Fruit fly (Drosophila melanogaster) whole organism, adult: Measurements from ENCODE around the gene CG4768.

ENCODE experiments used
- CG11617 ChIP-seq: fragments of 200-800 bp; sonication (Bioruptor generic); optimal IDR thresholded peaks from 2 replicates; lab custom pipeline; 2017; ENCODE audit warnings: mild to moderate bottlenecking, missing biosample characterization, missing genetic modification reagents, missing genetic modification characterization
- CG12768 ChIP-seq: fragments of 200-800 bp; sonication (Bioruptor generic); optimal IDR thresholded peaks from 2 replicates; lab custom pipeline; 2017; ENCODE audit warnings: missing biosample characterization, missing genetic modification characterization, mild to moderate bottlenecking, moderate library complexity, missing genetic modification reagents
- CG14711 ChIP-seq: fragments of 200-800 bp; sonication (Bioruptor generic); optimal IDR thresholded peaks from 2 replicates; lab custom pipeline; 2018; ENCODE audit warnings: missing biosample characterization, mild to moderate bottlenecking, missing genetic modification characterization, moderate library complexity
- CG1620 ChIP-seq: fragments of 200-800 bp; sonication (Bioruptor generic); optimal IDR thresholded peaks from 2 replicates; lab custom pipeline; 2016; ENCODE audit warnings: missing biosample characterization, missing genetic modification characterization
- CG33017 ChIP-seq: fragments of 200-800 bp; sonication (Bioruptor generic); optimal IDR thresholded peaks from 2 replicates; lab custom pipeline; 2018; ENCODE audit warnings: missing biosample characterization, mild to moderate bottlenecking, missing genetic modification characterization, moderate library complexity
- CG5204 ChIP-seq: fragments of 200-800 bp; sonication (Bioruptor generic); optimal IDR thresholded peaks from 2 replicates; lab custom pipeline; 2016; ENCODE audit warnings: missing biosample characterization, missing genetic modification characterization
- CG7045 ChIP-seq: fragments of 200-800 bp; sonication (Bioruptor generic); optimal IDR thresholded peaks from 2 replicates; lab custom pipeline; 2017; ENCODE audit warnings: missing biosample characterization, mild to moderate bottlenecking, missing genetic modification characterization
- CG7101 ChIP-seq: fragments of 200-800 bp; sonication (Bioruptor generic); optimal IDR thresholded peaks from 2 replicates; lab custom pipeline; 2018; ENCODE audit warnings: missing biosample characterization, mild to moderate bottlenecking, missing genetic modification characterization, moderate library complexity
- Clk ChIP-seq: fragments of 200-800 bp; sonication (Bioruptor generic); optimal IDR thresholded peaks from 2 replicates; lab custom pipeline; 2017; ENCODE audit warnings: missing biosample characterization, missing genetic modification characterization
- Crg-1 ChIP-seq: fragments of 200-800 bp; sonication (Bioruptor generic); optimal IDR thresholded peaks from 2 replicates; lab custom pipeline; 2016; ENCODE audit warnings: missing biosample characterization, missing genetic modification characterization
- Hr96 ChIP-seq: fragments of 200-800 bp; sonication (Bioruptor generic); optimal IDR thresholded peaks from 2 replicates; lab custom pipeline; 2016; ENCODE audit warnings: missing biosample characterization, missing genetic modification characterization
- Mnt ChIP-seq: fragments of 200-800 bp; sonication (Bioruptor generic); optimal IDR thresholded peaks from 2 replicates; lab custom pipeline; 2016; ENCODE audit warnings: missing biosample characterization, mild to moderate bottlenecking, missing genetic modification characterization
- bab1 ChIP-seq: fragments of 200-800 bp; sonication (Bioruptor generic); optimal IDR thresholded peaks from 3 replicates; lab custom pipeline; 2019; ENCODE audit warnings: missing biosample characterization, mild to moderate bottlenecking, missing genetic modification characterization, moderate library complexity
- cic ChIP-seq: fragments of 200-800 bp; sonication (Bioruptor generic); optimal IDR thresholded peaks from 2 replicates; lab custom pipeline; 2017; ENCODE audit warnings: missing biosample characterization, mild to moderate bottlenecking, missing genetic modification characterization, moderate library complexity
- cnc ChIP-seq, 2 experiments: fragments of >200 bp; optimal IDR thresholded peaks; 2 replicates each; lab custom pipeline; 2017
- kay ChIP-seq: fragments of 200-800 bp; sonication (Bioruptor generic); peaks from one replicate; lab custom pipeline; 2016; ENCODE audit warnings: missing biosample characterization, missing genetic modification characterization, borderline replicate concordance
- ovo ChIP-seq: fragments of 200-800 bp; sonication (Bioruptor generic); optimal IDR thresholded peaks from 2 replicates; lab custom pipeline; 2016; ENCODE audit warnings: missing biosample characterization, missing genetic modification characterization
- pad ChIP-seq: fragments of 200-800 bp; sonication (Bioruptor generic); optimal IDR thresholded peaks from 3 replicates; lab custom pipeline; 2017; ENCODE audit warnings: missing biosample characterization, missing genetic modification characterization, mild to moderate bottlenecking, moderate library complexity, missing genetic modification reagents
- tj ChIP-seq: fragments of 200-800 bp; sonication (Bioruptor generic); optimal IDR thresholded peaks from 3 replicates; lab custom pipeline; 2017; ENCODE audit warnings: missing biosample characterization, mild to moderate bottlenecking, missing genetic modification characterization, moderate library complexity
- toe ChIP-seq: fragments of 200-800 bp; sonication (Bioruptor generic); optimal IDR thresholded peaks from 2 replicates; lab custom pipeline; 2016; ENCODE audit warnings: missing biosample characterization, missing genetic modification characterization

CG4768 gene

dm6 chrX:16809093-16809492, 17.2 kb downstream of the CG4768 start:
- no peak for TF ChIP-seq CG7101 (tag; lab: Kevin White, UChicago)
- no peak for TF ChIP-seq pad (GFP tag; lab: Kevin White, UChicago)
- no peak for TF ChIP-seq cnc (optimal IDR thresholded peaks at IDR 0.05; lab: Kevin White, UChicago)
- TF ChIP-seq CG12768 (GFP tag; lab: Kevin White, UChicago): no peak
- TF ChIP-seq CG5204 (GFP tag; lab: Kevin White, UChicago): no peak
- TF ChIP-seq tj: no peak
- TF ChIP-seq cic: no peak
- no peak for TF ChIP-seq CG14711
- TF ChIP-seq toe: no peak
- no peak for TF ChIP-seq CG1620 (GFP tag; lab: Kevin White, UChicago)
- TF ChIP-seq Crg-1 (GFP tag; lab: Kevin White, UChicago): no peak
- TF ChIP-seq CG7045 (GFP tag; lab: Kevin White, UChicago): no peak
- TF ChIP-seq Hr96: no peak
- no peak for TF ChIP-seq CG11617 (GFP tag; lab: Kevin White, UChicago)
- no peak for TF ChIP-seq Mnt (GFP tag; lab: Kevin White, UChicago)

DNA sequence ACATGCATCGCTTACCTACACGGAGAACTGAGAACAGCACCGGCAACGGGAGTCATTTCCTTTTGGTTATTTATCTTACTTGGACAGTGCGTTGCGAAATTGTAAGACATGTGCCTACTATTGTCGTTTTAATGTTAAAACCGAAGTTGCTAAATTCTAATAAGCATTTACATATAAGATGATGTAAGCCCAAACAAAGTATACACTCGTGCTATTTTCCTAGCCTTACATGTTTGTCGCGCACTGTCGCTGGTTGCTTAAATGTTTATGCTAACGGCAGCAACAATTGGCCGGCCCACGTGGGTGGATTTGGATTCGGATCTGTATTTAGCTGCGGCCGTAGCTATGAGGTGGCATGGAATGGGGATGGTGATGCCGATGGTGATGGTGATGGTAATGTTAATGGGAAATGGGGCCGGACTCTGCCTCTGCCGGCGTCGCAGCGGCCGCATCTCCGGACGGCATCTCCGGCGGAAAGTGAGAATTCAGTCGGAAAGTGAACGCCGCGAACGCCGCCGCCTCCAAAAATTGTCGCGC, 19.4 kb downstream of the CG4768 start, which contains the start of gene CG4829:
CG4829 (plus strand) TSS at position 487 of the 537 bp plus-strand sequence.
- TF ChIP-seq CG7101 (tag; lab: Kevin White, UChicago) (peak; percentile 14), CG11617 (GFP tag; lab: Kevin White, UChicago) (no peak), Mnt (GFP tag; lab: Kevin White, UChicago) (no peak), pad (GFP tag; lab: Kevin White, UChicago) (no peak), Clk (GFP tag; lab: Kevin White, UChicago) (no peak), CG12768 (GFP tag; lab: Kevin White, UChicago) (no peak)

- no peak for TF ChIP-seq cic
- TF ChIP-seq CG11617 (GFP tag; lab: Kevin White, UChicago): no peak
- TF ChIP-seq bab1 (GFP tag; lab: Kevin White, UChicago): peak; percentile 5
- no peak for TF ChIP-seq CG1620 (GFP tag; lab: Kevin White, UChicago)
- no peak for TF ChIP-seq Mnt (GFP tag; lab: Kevin White, UChicago)
- no peak for TF ChIP-seq ovo (GFP tag; lab: Kevin White, UChicago)
These were observed 21.3 kb downstream of the CG4768 start for dm6 chrX:16813226-16813625.

dm6 chrX:16814351-16814750, 22.4 kb downstream of the CG4768 start:
- peak; percentile 27 for TF ChIP-seq bab1 (GFP tag; lab: Kevin White, UChicago)
- no peak for TF ChIP-seq CG7045 (GFP tag; lab: Kevin White, UChicago)

dm6 chrX:16815168-16815567, 23.2 kb downstream of the CG4768 start:
- no peak for TF ChIP-seq CG12768 (GFP tag; lab: Kevin White, UChicago)
- no peak for TF ChIP-seq Mnt (GFP tag; lab: Kevin White, UChicago)
- no peak for TF ChIP-seq kay (GFP tag; lab: Kevin White, UChicago)
- TF ChIP-seq CG7045 (GFP tag; lab: Kevin White, UChicago): no peak
- no peak for TF ChIP-seq CG14711
- TF ChIP-seq toe: no peak
- no peak for TF ChIP-seq bab1 (GFP tag; lab: Kevin White, UChicago)
- no peak for TF ChIP-seq cic
- TF ChIP-seq pad (GFP tag; lab: Kevin White, UChicago): no peak
- no peak for TF ChIP-seq CG7101 (tag; lab: Kevin White, UChicago)
- no peak for TF ChIP-seq Clk (GFP tag; lab: Kevin White, UChicago)
- no peak for TF ChIP-seq Hr96

DNA sequence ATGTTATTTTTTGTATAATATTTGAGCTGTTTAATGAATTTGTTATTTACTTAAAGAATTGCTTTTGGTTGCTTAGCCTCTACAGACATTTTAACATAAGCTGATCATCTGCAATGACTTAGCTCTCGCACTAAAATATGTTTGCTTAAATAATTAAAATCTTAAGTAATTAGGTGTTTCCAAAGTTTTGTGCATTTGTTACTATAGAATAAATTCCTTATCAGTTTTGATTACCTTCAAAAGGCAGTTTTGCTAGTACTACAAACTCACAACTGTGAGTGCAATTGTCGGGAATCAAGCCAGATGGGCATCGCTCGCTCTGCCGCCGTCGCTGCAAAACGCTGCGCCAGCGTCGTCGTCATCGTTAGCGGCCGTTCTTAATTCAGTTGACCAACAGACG, 24.6 kb downstream of the CG4768 start:
- no peak for TF ChIP-seq ovo (GFP tag; lab: Kevin White, UChicago)

DNA sequence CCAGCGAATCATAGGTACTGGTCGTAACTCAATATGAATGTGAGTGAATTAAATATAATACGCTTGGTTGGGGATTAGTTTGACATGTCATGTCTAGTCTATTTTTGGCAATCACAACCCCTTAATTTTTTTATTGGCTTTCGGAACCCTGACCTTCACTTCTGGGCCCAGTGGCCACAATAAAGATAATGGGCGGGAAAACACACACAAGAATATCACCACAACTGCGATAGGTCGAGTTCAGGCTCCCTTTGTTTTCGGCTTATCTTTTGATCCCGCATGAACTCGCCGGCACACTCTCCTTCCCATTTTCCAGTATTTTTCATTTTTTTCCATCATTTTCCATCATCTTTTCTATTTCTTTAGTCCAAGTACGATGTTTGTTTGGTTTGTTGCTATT, 26.3 kb downstream of the CG4768 start:
- no peak for TF ChIP-seq CG33017 (tag; lab: Kevin White, UChicago)
- no peak for TF ChIP-seq toe
- no peak for TF ChIP-seq CG11617 (GFP tag; lab: Kevin White, UChicago)
- TF ChIP-seq CG7101 (tag; lab: Kevin White, UChicago): no peak
- no peak for TF ChIP-seq CG7045 (GFP tag; lab: Kevin White, UChicago)
- TF ChIP-seq kay (GFP tag; lab: Kevin White, UChicago): no peak
- no peak for TF ChIP-seq Mnt (GFP tag; lab: Kevin White, UChicago)
- TF ChIP-seq pad (GFP tag; lab: Kevin White, UChicago): no peak
- no peak for TF ChIP-seq ovo (GFP tag; lab: Kevin White, UChicago)
- no peak for TF ChIP-seq tj
- no peak for TF ChIP-seq Hr96

DNA sequence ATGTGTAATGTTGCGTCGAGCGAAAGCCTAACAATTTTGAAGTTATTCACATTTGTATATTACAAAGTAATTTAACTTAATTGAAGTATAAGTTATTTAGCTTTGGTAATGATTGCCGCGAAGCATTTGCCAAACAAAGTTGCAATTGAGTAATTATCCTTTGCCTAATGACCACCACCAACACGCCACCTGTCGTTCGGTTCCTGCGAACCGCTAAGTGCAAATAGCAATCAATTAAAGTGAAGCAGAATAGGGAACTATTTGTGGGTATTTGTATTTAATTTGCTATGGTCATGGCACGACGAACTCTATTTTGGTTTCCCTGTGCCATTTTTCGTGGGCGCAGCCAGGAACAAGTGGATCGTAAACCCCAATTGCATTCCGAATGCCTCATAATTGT, 28.7 kb downstream of the CG4768 start:
- no peak for TF ChIP-seq cnc (optimal IDR thresholded peaks at IDR 0.05; lab: Kevin White, UChicago)
- no peak for TF ChIP-seq CG12768 (GFP tag; lab: Kevin White, UChicago)
- no peak for TF ChIP-seq CG5204 (GFP tag; lab: Kevin White, UChicago)
- no peak for TF ChIP-seq pad (GFP tag; lab: Kevin White, UChicago)
- no peak for TF ChIP-seq CG11617 (GFP tag; lab: Kevin White, UChicago)
- TF ChIP-seq bab1 (GFP tag; lab: Kevin White, UChicago): no peak
- TF ChIP-seq toe: no peak
- no peak for TF ChIP-seq Crg-1 (GFP tag; lab: Kevin White, UChicago)
- TF ChIP-seq CG7045 (GFP tag; lab: Kevin White, UChicago): no peak
- no peak for TF ChIP-seq Mnt (GFP tag; lab: Kevin White, UChicago)
